Fruit fly (Drosophila melanogaster) whole organism, embryonic: ENCODE measurements around the gene Vha55.

Experiments
- Adf1 ChIP-seq: fragments of 200-800 bp; sonication (Bioruptor generic); IDR thresholded peaks from 2 replicates; pipeline ENCODE4 v1.3.6; 2022; ENCODE audit warnings: missing biosample characterization, missing genetic modification characterization
- Bdp1 ChIP-seq: fragments of 200-800 bp; sonication (Bioruptor generic); optimal IDR thresholded peaks from 3 replicates; lab custom pipeline; 2016; ENCODE audit warnings: missing biosample characterization, missing genetic modification characterization
- CG10267 ChIP-seq: fragments of 200-800 bp; sonication (Bioruptor generic); optimal IDR thresholded peaks from 2 replicates; lab custom pipeline; 2018; ENCODE audit warnings: missing biosample characterization, mild to moderate bottlenecking, missing genetic modification characterization, moderate library complexity
- CG10654 ChIP-seq: fragments of 200-800 bp; sonication (Bioruptor generic); optimal IDR thresholded peaks from 2 replicates; lab custom pipeline; 2016; ENCODE audit warnings: missing biosample characterization, missing genetic modification characterization
- CG10959 ChIP-seq: fragments of 200-800 bp; sonication (Bioruptor generic); IDR thresholded peaks from 2 replicates; pipeline ENCODE4 v1.3.6; 2022; ENCODE audit warnings: missing biosample characterization, missing genetic modification characterization
- CG1233 ChIP-seq: fragments of 200-800 bp; sonication (Bioruptor generic); optimal IDR thresholded peaks from 4 replicates; lab custom pipeline; 2018; ENCODE audit warnings: missing biosample characterization, mild to moderate bottlenecking, missing genetic modification characterization
- CG13287 ChIP-seq: fragments of 200-800 bp; sonication (Bioruptor generic); IDR thresholded peaks from 2 replicates; pipeline ENCODE4 v1.3.6; 2022; ENCODE audit warnings: missing biosample characterization, missing genetic modification characterization; ENCODE audit not compliant: partially characterized antibody
- CG14441 ChIP-seq: fragments of 200-800 bp; sonication (Bioruptor generic); IDR thresholded peaks from 2 replicates; pipeline ENCODE4 v1.3.6; 2022; ENCODE audit warnings: missing biosample characterization, missing genetic modification characterization
- CG16779 ChIP-seq: fragments of 200-800 bp; sonication (Bioruptor generic); IDR thresholded peaks from 2 replicates; pipeline ENCODE4 v1.3.6; 2022; ENCODE audit warnings: missing biosample characterization, missing genetic modification characterization
- CG1832 ChIP-seq: fragments of 200-800 bp; sonication (Bioruptor generic); optimal IDR thresholded peaks from 2 replicates; lab custom pipeline; 2017; ENCODE audit warnings: missing biosample characterization, mild to moderate bottlenecking, missing genetic modification characterization, inconsistent platforms
- CG2116 ChIP-seq: fragments of 200-800 bp; sonication (Bioruptor generic); optimal IDR thresholded peaks from 3 replicates; lab custom pipeline; 2018; ENCODE audit warnings: missing biosample characterization, mild to moderate bottlenecking, missing genetic modification characterization
- CG3726 ChIP-seq: fragments of 200-800 bp; sonication (Bioruptor generic); IDR thresholded peaks from 3 replicates; pipeline ENCODE4, ENCODE4 v1.3.6; 2022; ENCODE audit warnings: missing biosample characterization, missing genetic modification characterization
- CG3838 ChIP-seq: fragments of 200-800 bp; sonication (Bioruptor generic); optimal IDR thresholded peaks from 3 replicates; lab custom pipeline; 2016; ENCODE audit warnings: missing biosample characterization, missing genetic modification characterization
- CG6254 ChIP-seq: fragments of 200-800 bp; sonication (Bioruptor generic); optimal IDR thresholded peaks from 3 replicates; lab custom pipeline; 2017; ENCODE audit warnings: mild to moderate bottlenecking, missing biosample characterization, missing genetic modification reagents, missing genetic modification characterization
- CG7357 ChIP-seq: fragments of 200-800 bp; sonication (Bioruptor generic); IDR thresholded peaks from 3 replicates; pipeline ENCODE4 v1.3.6; 2022; ENCODE audit warnings: missing biosample characterization, missing genetic modification characterization
- CG7372 ChIP-seq: fragments of 200-800 bp; sonication (Bioruptor generic); IDR thresholded peaks from 2 replicates; pipeline ENCODE4 v1.3.6; 2022; ENCODE audit warnings: missing biosample characterization, missing genetic modification characterization
- CG7556 ChIP-seq: fragments of 200-800 bp; sonication (Bioruptor generic); optimal IDR thresholded peaks from 2 replicates; lab custom pipeline; 2017; ENCODE audit warnings: missing biosample characterization, mild to moderate bottlenecking, missing genetic modification characterization
- CG8924 ChIP-seq: fragments of 200-800 bp; optimal IDR thresholded peaks from 3 replicates; lab custom pipeline; 2019; ENCODE audit warnings: missing biosample characterization, mild to moderate bottlenecking, missing genetic modification characterization, moderate library complexity
- CG9215 ChIP-seq: fragments of 200-800 bp; sonication (Bioruptor generic); IDR thresholded peaks from 2 replicates; pipeline ENCODE4 v1.3.6; 2022; ENCODE audit warnings: missing biosample characterization, missing genetic modification characterization
- Dll ChIP-seq: fragments of 200-800 bp; sonication (Bioruptor generic); IDR thresholded peaks from 4 replicates; pipeline ENCODE4 v1.3.6; 2022; ENCODE audit warnings: missing biosample characterization, missing genetic modification characterization; ENCODE audit not compliant: partially characterized antibody
- E2f2 ChIP-seq: fragments of 200-800 bp; sonication (Bioruptor generic); IDR thresholded peaks from 2 replicates; pipeline ENCODE4 v1.3.6; 2022; ENCODE audit warnings: missing biosample characterization, missing genetic modification characterization
- ERR ChIP-seq: fragments of 200-800 bp; sonication (Bioruptor generic); optimal IDR thresholded peaks from 2 replicates; lab custom pipeline; 2016; ENCODE audit warnings: missing biosample characterization, missing genetic modification characterization
- Gsc ChIP-seq: fragments of 200-800 bp; sonication (Bioruptor generic); IDR thresholded peaks from 2 replicates; pipeline ENCODE4 v1.3.6; 2022; ENCODE audit warnings: missing biosample characterization, missing genetic modification characterization
- HLH54F ChIP-seq: fragments of 200-800 bp; sonication (Bioruptor generic); optimal IDR thresholded peaks from 3 replicates; lab custom pipeline; 2016; ENCODE audit warnings: missing biosample characterization, missing genetic modification characterization
- Hmr ChIP-seq: fragments of 200-800 bp; sonication (Bioruptor generic); optimal IDR thresholded peaks from 3 replicates; lab custom pipeline; 2017; ENCODE audit warnings: mild to moderate bottlenecking, missing biosample characterization, missing genetic modification reagents, missing genetic modification characterization
- Hr51 ChIP-seq, 2 experiments: fragments of 200-800 bp; sonication (Bioruptor generic); optimal IDR thresholded peaks; 2 replicates in 1 of 2; 3 replicates in 1 of 2; lab custom pipeline; 2016 to 2018; ENCODE audit warnings: missing biosample characterization in 2 of 2, missing genetic modification characterization in 2 of 2, mild to moderate bottlenecking in 1 of 2, moderate library complexity in 1 of 2
- Lhr ChIP-seq: fragments of 200-800 bp; sonication (Bioruptor generic); optimal IDR thresholded peaks from 3 replicates; lab custom pipeline; 2017; ENCODE audit warnings: mild to moderate bottlenecking, missing biosample characterization, missing genetic modification reagents, missing genetic modification characterization
- Lpt ChIP-seq: fragments of >200 bp; optimal IDR thresholded peaks from 2 replicates; lab custom pipeline; 2018; ENCODE audit warnings: missing biosample characterization, missing genetic modification characterization
- Sox100B ChIP-seq: fragments of 200-800 bp; sonication (Bioruptor generic); optimal IDR thresholded peaks from 3 replicates; lab custom pipeline; 2018; ENCODE audit warnings: missing biosample characterization, mild to moderate bottlenecking, missing genetic modification characterization
- Stat92E ChIP-seq, 3 experiments: fragments of >200 bp in 2 of 3; fragments of 200-800 bp in 1 of 3; sonication (Bioruptor generic) in 1 of 3; optimal IDR thresholded peaks; 2 replicates each; lab custom pipeline; 2017 to 2019; ENCODE audit warnings: missing biosample characterization in 3 of 3, missing genetic modification characterization in 3 of 3, mild to moderate bottlenecking in 1 of 3, moderate library complexity in 1 of 3
- Trl ChIP-seq, 3 experiments: fragments of >200 bp in 2 of 3; fragments of 200-800 bp in 1 of 3; sonication (Bioruptor generic) in 1 of 3; optimal IDR thresholded peaks; 2 replicates in 1 of 3; 3 replicates in 2 of 3; lab custom pipeline; 2016 to 2017; ENCODE audit warnings: missing biosample characterization in 1 of 3, missing genetic modification characterization in 1 of 3
- al ChIP-seq: fragments of 200-800 bp; sonication (Bioruptor generic); IDR thresholded peaks from 2 replicates; pipeline ENCODE4 v1.3.6; 2022; ENCODE audit warnings: missing biosample characterization, missing genetic modification characterization
- ash1 ChIP-seq: fragments of 200-800 bp; sonication (Bioruptor generic); optimal IDR thresholded peaks from 2 replicates; lab custom pipeline; 2018; ENCODE audit warnings: missing biosample characterization, mild to moderate bottlenecking, missing genetic modification characterization
- bsh ChIP-seq, 2 experiments: fragments of 200-800 bp; sonication (Bioruptor generic); optimal IDR thresholded peaks; 2 replicates each; lab custom pipeline; 2017 to 2018; ENCODE audit warnings: mild to moderate bottlenecking in 2 of 2, missing biosample characterization in 2 of 2, missing genetic modification characterization in 2 of 2, moderate library complexity in 1 of 2
- cad ChIP-seq: fragments of >200 bp; optimal IDR thresholded peaks from 2 replicates; lab custom pipeline; 2017; ENCODE audit warnings: missing biosample characterization, missing genetic modification characterization
- cato ChIP-seq: fragments of 200-800 bp; sonication (Bioruptor generic); optimal IDR thresholded peaks from 2 replicates; lab custom pipeline; 2016; ENCODE audit warnings: missing biosample characterization, missing genetic modification characterization, borderline replicate concordance
- crol ChIP-seq: fragments of 200-800 bp; sonication (Bioruptor generic); IDR thresholded peaks from 2 replicates; pipeline ENCODE4 v1.3.6; 2022; ENCODE audit warnings: missing biosample characterization, missing genetic modification characterization
- fd102C ChIP-seq: fragments of 200-800 bp; sonication (Bioruptor generic); optimal IDR thresholded peaks from 2 replicates; lab custom pipeline; 2018; ENCODE audit warnings: missing biosample characterization, mild to moderate bottlenecking, missing genetic modification characterization, moderate library complexity
- jigr1 ChIP-seq: fragments of 200-800 bp; sonication (Bioruptor generic); IDR thresholded peaks from 3 replicates; pipeline ENCODE4 v1.3.6; 2022; ENCODE audit warnings: missing biosample characterization, missing genetic modification characterization
- kah ChIP-seq: fragments of 200-800 bp; sonication (Bioruptor generic); optimal IDR thresholded peaks from 2 replicates; lab custom pipeline; 2018; ENCODE audit warnings: missing biosample characterization, mild to moderate bottlenecking, missing genetic modification characterization
- mam ChIP-seq: fragments of 200-800 bp; sonication (Bioruptor generic); optimal IDR thresholded peaks from 3 replicates; lab custom pipeline; 2016; ENCODE audit warnings: missing biosample characterization, missing genetic modification characterization
- pnt ChIP-seq: fragments of 200-800 bp; sonication (Bioruptor generic); optimal IDR thresholded peaks from 3 replicates; lab custom pipeline; 2016; ENCODE audit warnings: missing biosample characterization, missing genetic modification characterization
- prd ChIP-seq, 3 experiments: fragments of >200 bp in 2 of 3; fragments of 200-800 bp in 1 of 3; sonication (Bioruptor generic) in 1 of 3; optimal IDR thresholded peaks in 2 of 3; IDR thresholded peaks in 1 of 3; 2 replicates in 2 of 3; 3 replicates in 1 of 3; pipeline versions ENCODE4 v1.3.6 to Lab custom; 2017 to 2022; ENCODE audit warnings: missing biosample characterization in 1 of 3, missing genetic modification characterization in 1 of 3
- seq ChIP-seq: fragments of 200-800 bp; sonication (Bioruptor generic); IDR thresholded peaks from 2 replicates; pipeline ENCODE4 v1.3.6; 2022; ENCODE audit warnings: missing biosample characterization, missing genetic modification characterization
- sna ChIP-seq: fragments of 200-800 bp; sonication (Bioruptor generic); IDR thresholded peaks from 2 replicates; pipeline ENCODE4 v1.3.6; 2022; ENCODE audit warnings: missing biosample characterization, missing genetic modification characterization; ENCODE audit not compliant: partially characterized antibody
- sug ChIP-seq: fragments of 200-800 bp; optimal IDR thresholded peaks from 2 replicates; lab custom pipeline; 2019; ENCODE audit warnings: missing biosample characterization, mild to moderate bottlenecking, missing genetic modification characterization, moderate library complexity
- trh ChIP-seq: fragments of 200-800 bp; sonication (Bioruptor generic); optimal IDR thresholded peaks from 2 replicates; lab custom pipeline; 2016; ENCODE audit warnings: missing biosample characterization, missing genetic modification characterization
- unpg ChIP-seq: fragments of 200-800 bp; sonication (Bioruptor generic); optimal IDR thresholded peaks from 3 replicates; lab custom pipeline; 2018; ENCODE audit warnings: missing biosample characterization, mild to moderate bottlenecking, missing genetic modification characterization, moderate library complexity
- wdn ChIP-seq: fragments of 200-800 bp; sonication (Bioruptor generic); IDR thresholded peaks from 2 replicates; pipeline ENCODE4 v1.3.6; 2022; ENCODE audit warnings: missing biosample characterization, missing genetic modification characterization
- wor ChIP-seq: fragments of 200-800 bp; sonication (Bioruptor generic); IDR thresholded peaks from 2 replicates; pipeline ENCODE4 v1.3.6; 2022; ENCODE audit warnings: missing biosample characterization, missing genetic modification characterization

Gene Vha55

dm6 chr3R:12630369-12630768 lies 2.7 kb upstream of the Vha55 start, which contains the start of gene Not10 (continued):
- TF ChIP-seq kah (GFP tag; lab: Kevin White, UChicago) (no peak), CG14441 (GFP tag; lab: Robert Waterston, UW) (no peak), seq (GFP tag; lab: Robert Waterston, UW) (no peak), HLH54F (no peak), Trl (optimal IDR thresholded peaks at IDR 0.05; lab: Kevin White, UChicago) (no peak), Trl (GFP tag; optimal IDR thresholded peaks at IDR 0.05; lab: Kevin White, UChicago) (no peak), CG16779 (no peak), CG7357 (no peak), unpg (GFP tag; lab: Kevin White, UChicago) (no peak), cato (GFP tag; lab: Kevin White, UChicago) (no peak), ERR (GFP tag; lab: Kevin White, UChicago) (no peak), CG9215 (GFP tag; lab: Robert Waterston, UW) (no peak), Stat92E (GFP tag; optimal IDR thresholded peaks at IDR 0.05; lab: Kevin White, UChicago) (no peak), pnt (GFP tag; lab: Kevin White, UChicago) (no peak), CG7372 (GFP tag; lab: Robert Waterston, UW) (peak; percentile 32; the same call in 1 of the 2 replicates), Bdp1 (GFP tag; lab: Kevin White, UChicago) (no peak), CG10959 (GFP tag; lab: Robert Waterston, UW) (no peak), fd102C (no peak), Lpt (no peak), prd (optimal IDR thresholded peaks at IDR 0.05; lab: Kevin White, UChicago) (no peak), prd (GFP tag; IDR thresholded peaks at IDR 0.05; lab: Robert Waterston, UW) (peak; percentile 60), Gsc (GFP tag; lab: Robert Waterston, UW) (no peak), CG1233 (GFP tag; lab: Kevin White, UChicago) (no peak), CG13287 (GFP tag; lab: Robert Waterston, UW) (peak; percentile 88), E2f2 (GFP tag; lab: Robert Waterston, UW) (peak; percentile 91), Lhr (GFP tag; lab: Kevin White, UChicago) (peak; percentile 22), Adf1 (GFP tag; lab: Robert Waterston, UW) (0 out of 2 replicates have a peak, but pooled peaks have one; percentile 20), mam (no peak), wor (GFP tag; lab: Robert Waterston, UW) (no peak), al (GFP tag; lab: Robert Waterston, UW) (no peak), Dll (GFP tag; lab: Robert Waterston, UW) (peak; percentile 86), sna (GFP tag; lab: Robert Waterston, UW) (peak; percentile 76; the same call in 1 of the 2 replicates), CG3838 (GFP tag; lab: Kevin White, UChicago) (no peak), trh (GFP tag; lab: Kevin White, UChicago) (no peak), CG8924 (tag; lab: Kevin White, UChicago) (peak; percentile 55), CG10267 (tag; lab: Kevin White, UChicago) (peak; percentile 79), bsh (GFP tag; optimal IDR thresholded peaks at IDR 0.05; lab: Kevin White, UChicago) (peak in 1 of 2 experiments; percentile 29), CG6254 (GFP tag; lab: Kevin White, UChicago) (no peak), jigr1 (no peak), ash1 (GFP tag; lab: Kevin White, UChicago) (no peak), CG7556 (GFP tag; lab: Kevin White, UChicago) (no peak), Hr51 (GFP tag; optimal IDR thresholded peaks at IDR 0.05; lab: Kevin White, UChicago) (no peak), CG10654 (GFP tag; lab: Kevin White, UChicago) (peak; percentile 10), CG1832 (no peak), Hmr (no peak), crol (no peak), sug (tag; lab: Kevin White, UChicago) (no peak), CG2116 (GFP tag; lab: Kevin White, UChicago) (peak; percentile 56), CG3726 (no peak), cad (GFP tag; lab: Kevin White, UChicago) (no peak), Sox100B (GFP tag; lab: Kevin White, UChicago) (no peak), wdn (no peak)
